Fruit fly (Drosophila melanogaster) whole organism, embryonic: Measurements from ENCODE around the gene Srg3.

ENCODE experiments used
- CG1024 ChIP-seq: fragments of 200-800 bp; sonication (Bioruptor generic); IDR thresholded peaks from 2 replicates; pipeline ENCODE4 v1.3.6; 2022; ENCODE audit warnings: missing biosample characterization, missing genetic modification characterization
- CG10366 ChIP-seq: fragments of 200-800 bp; sonication (Bioruptor generic); IDR thresholded peaks from 2 replicates; pipeline ENCODE4 v1.3.6; 2022; ENCODE audit warnings: missing biosample characterization, missing genetic modification characterization
- CG10979 ChIP-seq: fragments of 200-800 bp; sonication (Bioruptor generic); optimal IDR thresholded peaks from 2 replicates; lab custom pipeline; 2018; ENCODE audit warnings: missing biosample characterization, mild to moderate bottlenecking, missing genetic modification characterization, moderate library complexity
- CG11093 ChIP-seq: fragments of 200-800 bp; sonication (Bioruptor generic); IDR thresholded peaks from 3 replicates; pipeline ENCODE4 v1.3.6; 2022; ENCODE audit warnings: missing biosample characterization, missing genetic modification characterization
- CG12942 ChIP-seq: fragments of 200-800 bp; sonication (Bioruptor generic); optimal IDR thresholded peaks from 3 replicates; lab custom pipeline; 2016; ENCODE audit warnings: missing biosample characterization, missing genetic modification characterization
- CG13424 ChIP-seq: fragments of 200-800 bp; sonication (Bioruptor generic); optimal IDR thresholded peaks from 2 replicates; lab custom pipeline; 2019; ENCODE audit warnings: missing biosample characterization, mild to moderate bottlenecking, missing genetic modification characterization, moderate library complexity
- CG14710 ChIP-seq: fragments of 200-800 bp; sonication (Bioruptor generic); optimal IDR thresholded peaks from 3 replicates; lab custom pipeline; 2019; ENCODE audit warnings: missing biosample characterization, mild to moderate bottlenecking, missing genetic modification characterization, moderate library complexity
- CG1529 ChIP-seq: fragments of 200-800 bp; sonication (Bioruptor generic); optimal IDR thresholded peaks from 3 replicates; lab custom pipeline; 2018; ENCODE audit warnings: missing biosample characterization, missing genetic modification characterization
- CG17568 ChIP-seq: fragments of 200-800 bp; sonication (Bioruptor generic); optimal IDR thresholded peaks from 2 replicates; lab custom pipeline; 2018; ENCODE audit warnings: missing biosample characterization, mild to moderate bottlenecking, missing genetic modification characterization, moderate library complexity
- CG17912 ChIP-seq: fragments of 200-800 bp; sonication (Bioruptor generic); optimal IDR thresholded peaks from 2 replicates; lab custom pipeline; 2018; ENCODE audit warnings: missing biosample characterization, mild to moderate bottlenecking, missing genetic modification characterization
- CG2875 ChIP-seq: fragments of 200-800 bp; sonication (Bioruptor generic); optimal IDR thresholded peaks from 2 replicates; lab custom pipeline; 2017; ENCODE audit warnings: missing biosample characterization, mild to moderate bottlenecking, missing genetic modification characterization, missing genetic modification reagents
- CG3726 ChIP-seq: fragments of 200-800 bp; sonication (Bioruptor generic); IDR thresholded peaks from 3 replicates; pipeline ENCODE4, ENCODE4 v1.3.6; 2022; ENCODE audit warnings: missing biosample characterization, missing genetic modification characterization
- CG4328 ChIP-seq: fragments of 200-800 bp; sonication (Bioruptor generic); optimal IDR thresholded peaks from 3 replicates; lab custom pipeline; 2017; ENCODE audit warnings: missing biosample characterization, missing genetic modification reagents, missing genetic modification characterization
- CG43689 ChIP-seq: fragments of 200-800 bp; sonication (Bioruptor generic); IDR thresholded peaks from 2 replicates; pipeline ENCODE4 v1.3.6; 2022; ENCODE audit warnings: missing biosample characterization, missing genetic modification characterization
- CG4854 ChIP-seq: fragments of 200-800 bp; sonication (Bioruptor generic); optimal IDR thresholded peaks from 2 replicates; lab custom pipeline; 2016; ENCODE audit warnings: missing biosample characterization, missing genetic modification characterization, inconsistent platforms
- CG6654 ChIP-seq: fragments of 200-800 bp; sonication (Bioruptor generic); optimal IDR thresholded peaks from 2 replicates; lab custom pipeline; 2017; ENCODE audit warnings: missing biosample characterization, mild to moderate bottlenecking, missing genetic modification characterization
- CG8478 ChIP-seq: fragments of >200 bp; optimal IDR thresholded peaks from 2 replicates; lab custom pipeline; 2018
- CG9215 ChIP-seq: fragments of 200-800 bp; sonication (Bioruptor generic); IDR thresholded peaks from 2 replicates; pipeline ENCODE4 v1.3.6; 2022; ENCODE audit warnings: missing biosample characterization, missing genetic modification characterization
- Dip3 ChIP-seq: fragments of 200-800 bp; sonication (Bioruptor generic); optimal IDR thresholded peaks from 3 replicates; lab custom pipeline; 2016; ENCODE audit warnings: missing biosample characterization, missing genetic modification characterization
- Doc3 ChIP-seq: fragments of 200-800 bp; sonication (Bioruptor generic); IDR thresholded peaks from 3 replicates; pipeline ENCODE4 v1.3.6; 2022; ENCODE audit warnings: missing biosample characterization, missing genetic modification characterization; ENCODE audit not compliant: partially characterized antibody
- Hand ChIP-seq: fragments of 200-800 bp; sonication (Bioruptor generic); optimal IDR thresholded peaks from 2 replicates; lab custom pipeline; 2017; ENCODE audit warnings: mild to moderate bottlenecking, missing biosample characterization, missing genetic modification reagents, missing genetic modification characterization
- Hmr ChIP-seq: fragments of 200-800 bp; sonication (Bioruptor generic); optimal IDR thresholded peaks from 3 replicates; lab custom pipeline; 2017; ENCODE audit warnings: mild to moderate bottlenecking, missing biosample characterization, missing genetic modification reagents, missing genetic modification characterization
- Hr3 ChIP-seq: fragments of 200-800 bp; sonication (Bioruptor generic); optimal IDR thresholded peaks from 3 replicates; lab custom pipeline; 2016; ENCODE audit warnings: missing biosample characterization, missing genetic modification characterization
- MTF-1 ChIP-seq: fragments of 200-800 bp; sonication (Bioruptor generic); optimal IDR thresholded peaks from 2 replicates; lab custom pipeline; 2018; ENCODE audit warnings: missing biosample characterization, mild to moderate bottlenecking, missing genetic modification characterization, borderline replicate concordance
- Max ChIP-seq: fragments of 200-800 bp; sonication (Bioruptor generic); optimal IDR thresholded peaks from 2 replicates; lab custom pipeline; 2016; ENCODE audit warnings: missing biosample characterization, mild to moderate bottlenecking, missing genetic modification characterization
- Nf-YA ChIP-seq: fragments of 200-800 bp; sonication (Bioruptor generic); IDR thresholded peaks from 2 replicates; pipeline ENCODE4 v1.3.6; 2022; ENCODE audit warnings: missing biosample characterization, missing genetic modification characterization
- PHDP ChIP-seq: fragments of 200-800 bp; sonication (Bioruptor generic); optimal IDR thresholded peaks from 3 replicates; lab custom pipeline; 2018; ENCODE audit warnings: missing biosample characterization, mild to moderate bottlenecking, missing genetic modification characterization, moderate library complexity
- Rfx ChIP-seq: fragments of 200-800 bp; sonication (Bioruptor generic); IDR thresholded peaks from 2 replicates; pipeline ENCODE4 v1.3.6; 2022; ENCODE audit warnings: missing biosample characterization, missing genetic modification characterization
- Sox100B ChIP-seq: fragments of 200-800 bp; sonication (Bioruptor generic); optimal IDR thresholded peaks from 3 replicates; lab custom pipeline; 2018; ENCODE audit warnings: missing biosample characterization, mild to moderate bottlenecking, missing genetic modification characterization
- Ssrp ChIP-seq: fragments of 200-800 bp; sonication (Bioruptor generic); optimal IDR thresholded peaks from 2 replicates; lab custom pipeline; 2018; ENCODE audit warnings: missing biosample characterization, mild to moderate bottlenecking, missing genetic modification characterization, moderate library complexity
- Xrp1 ChIP-seq: fragments of 200-800 bp; sonication (Bioruptor generic); IDR thresholded peaks from 2 replicates; pipeline ENCODE4 v1.3.6; 2022; ENCODE audit warnings: missing biosample characterization, missing genetic modification characterization
- abd-A ChIP-seq: fragments of 200-800 bp; sonication (Bioruptor generic); optimal IDR thresholded peaks from 3 replicates; lab custom pipeline; 2019; ENCODE audit warnings: missing biosample characterization, mild to moderate bottlenecking, missing genetic modification characterization, moderate library complexity
- al ChIP-seq: fragments of 200-800 bp; sonication (Bioruptor generic); IDR thresholded peaks from 2 replicates; pipeline ENCODE4 v1.3.6; 2022; ENCODE audit warnings: missing biosample characterization, missing genetic modification characterization
- ap ChIP-seq: fragments of 200-800 bp; sonication (Bioruptor generic); IDR thresholded peaks from 2 replicates; pipeline ENCODE4 v1.3.6; 2022; ENCODE audit warnings: missing biosample characterization, missing genetic modification characterization
- bcd ChIP-seq: fragments of 200-800 bp; sonication (Bioruptor generic); optimal IDR thresholded peaks from 2 replicates; lab custom pipeline; 2017; ENCODE audit warnings: missing biosample characterization, mild to moderate bottlenecking, missing genetic modification characterization
- chm ChIP-seq: fragments of 200-800 bp; sonication (Bioruptor generic); IDR thresholded peaks from 2 replicates; pipeline ENCODE4 v1.3.6; 2022; ENCODE audit warnings: missing biosample characterization, missing genetic modification characterization
- fu2 ChIP-seq: fragments of 200-800 bp; sonication (Bioruptor generic); optimal IDR thresholded peaks from 2 replicates; lab custom pipeline; 2016; ENCODE audit warnings: missing biosample characterization, missing genetic modification characterization
- grn ChIP-seq: fragments of 200-800 bp; sonication (Bioruptor generic); optimal IDR thresholded peaks from 3 replicates; lab custom pipeline; 2017; ENCODE audit warnings: missing biosample characterization, missing genetic modification characterization
- gro ChIP-seq: fragments of 200-800 bp; sonication (Bioruptor generic); optimal IDR thresholded peaks from 2 replicates; lab custom pipeline; 2016; ENCODE audit warnings: missing biosample characterization, missing genetic modification characterization
- jigr1 ChIP-seq: fragments of 200-800 bp; sonication (Bioruptor generic); IDR thresholded peaks from 3 replicates; pipeline ENCODE4 v1.3.6; 2022; ENCODE audit warnings: missing biosample characterization, missing genetic modification characterization
- jing ChIP-seq: fragments of 200-800 bp; sonication (Bioruptor generic); optimal IDR thresholded peaks from 2 replicates; lab custom pipeline; 2018; ENCODE audit warnings: missing biosample characterization, mild to moderate bottlenecking, missing genetic modification characterization
- ro ChIP-seq: fragments of 200-800 bp; sonication (Bioruptor generic); IDR thresholded peaks from 2 replicates; pipeline ENCODE4 v1.3.6; 2022; ENCODE audit warnings: missing biosample characterization, missing genetic modification characterization
- sc ChIP-seq, 3 experiments: fragments of >200 bp in 2 of 3; fragments of 200-800 bp in 1 of 3; sonication (Bioruptor generic) in 1 of 3; optimal IDR thresholded peaks; 2 replicates in 2 of 3; 3 replicates in 1 of 3; lab custom pipeline; 2017; ENCODE audit warnings: mild to moderate bottlenecking in 1 of 3, missing biosample characterization in 1 of 3, missing genetic modification characterization in 1 of 3, missing genetic modification reagents in 1 of 3
- sisA ChIP-seq: fragments of 200-800 bp; sonication (Bioruptor generic); IDR thresholded peaks from 2 replicates; pipeline ENCODE4 v1.3.6; 2022; ENCODE audit warnings: missing biosample characterization, missing genetic modification characterization
- slou ChIP-seq: fragments of 200-800 bp; sonication (Bioruptor generic); optimal IDR thresholded peaks from 3 replicates; lab custom pipeline; 2016; ENCODE audit warnings: missing biosample characterization, missing genetic modification characterization
- ttk ChIP-seq: fragments of 200-800 bp; sonication (Bioruptor generic); IDR thresholded peaks from 2 replicates; pipeline ENCODE4 v2.1.2; 2022; ENCODE audit warnings: missing biosample characterization, missing genetic modification characterization
- unc-4 ChIP-seq: fragments of 200-800 bp; sonication (Bioruptor generic); IDR thresholded peaks from 2 replicates; pipeline ENCODE4 v1.3.6; 2022; ENCODE audit warnings: missing biosample characterization, missing genetic modification characterization; ENCODE audit not compliant: partially characterized antibody
- wdn ChIP-seq: fragments of 200-800 bp; sonication (Bioruptor generic); IDR thresholded peaks from 2 replicates; pipeline ENCODE4 v1.3.6; 2022; ENCODE audit warnings: missing biosample characterization, missing genetic modification characterization
- wek ChIP-seq: fragments of 200-800 bp; sonication (Bioruptor generic); optimal IDR thresholded peaks from 3 replicates; lab custom pipeline; 2018; ENCODE audit warnings: missing biosample characterization, mild to moderate bottlenecking, missing genetic modification characterization, moderate library complexity

The Srg3 gene

dm6 chr3L:9460775-9461491 lies 17.9 kb downstream of the Srg3 start, which contains the start of the genes CG3434 and CG44838 (continued):
- TF ChIP-seq bcd (GFP tag; lab: Kevin White, UChicago) (peak; percentile 78), jigr1 (GFP tag; lab: Robert Waterston, UW) (peak; percentile 38; the same call in 1 of the 3 replicates), abd-A (tag; lab: Kevin White, UChicago) (peak; percentile 80), CG6654 (no peak), CG43689 (GFP tag; lab: Robert Waterston, UW) (no peak), CG10979 (tag; lab: Kevin White, UChicago) (peak; percentile 73), sc (optimal IDR thresholded peaks at IDR 0.05; lab: Kevin White, UChicago) (no peak), sc (GFP tag; optimal IDR thresholded peaks at IDR 0.05; lab: Kevin White, UChicago) (peak; percentile 70), MTF-1 (GFP tag; lab: Kevin White, UChicago) (peak; percentile 36), ttk (GFP tag; lab: Robert Waterston, UW) (peak; percentile 70), PHDP (tag; lab: Kevin White, UChicago) (peak; percentile 81), Doc3 (no peak), ro (no peak), Hr3 (GFP tag; lab: Kevin White, UChicago) (peak; percentile 82), Nf-YA (GFP tag; lab: Robert Waterston, UW) (peak; percentile 42; the same call in 1 of the 2 replicates), chm (no peak), CG3726 (no peak), CG17568 (GFP tag; lab: Kevin White, UChicago) (peak; percentile 64), CG12942 (peak; percentile 74), CG13424 (tag; lab: Kevin White, UChicago) (peak; percentile 87), CG4328 (GFP tag; lab: Kevin White, UChicago) (peak; percentile 72), wdn (GFP tag; lab: Robert Waterston, UW) (peak; percentile 40; the same call in 1 of the 2 replicates), CG11093 (GFP tag; lab: Robert Waterston, UW) (peak; percentile 45; the same call in 1 of the 3 replicates), Rfx (GFP tag; lab: Robert Waterston, UW) (peak; percentile 85), Hand (GFP tag; lab: Kevin White, UChicago) (peak; percentile 66), Max (GFP tag; lab: Kevin White, UChicago) (peak; percentile 88), CG1529 (GFP tag; lab: Kevin White, UChicago) (peak; percentile 45), CG14710 (tag; lab: Kevin White, UChicago) (peak; percentile 91), grn (GFP tag; lab: Kevin White, UChicago) (peak; percentile 48), slou (GFP tag; lab: Kevin White, UChicago) (peak; percentile 39), CG2875 (peak; percentile 45), unc-4 (GFP tag; lab: Robert Waterston, UW) (peak; percentile 45; the same call in 1 of the 2 replicates), ap (GFP tag; lab: Robert Waterston, UW) (peak; percentile 35; the same call in 1 of the 2 replicates), CG1024 (GFP tag; lab: Robert Waterston, UW) (0 out of 2 replicates have a peak, but pooled peaks have one; percentile 38), Xrp1 (peak; percentile 86), Dip3 (GFP tag; lab: Kevin White, UChicago) (peak; percentile 48), jing (no peak), CG10366 (GFP tag; lab: Robert Waterston, UW) (peak; percentile 80), al (GFP tag; lab: Robert Waterston, UW) (peak; percentile 43), sisA (GFP tag; lab: Robert Waterston, UW) (peak; percentile 75), fu2 (GFP tag; lab: Kevin White, UChicago) (peak; percentile 39), CG9215 (GFP tag; lab: Robert Waterston, UW) (peak; percentile 58), CG4854 (GFP tag; lab: Kevin White, UChicago) (peak; percentile 48), wek (GFP tag; lab: Kevin White, UChicago) (no peak), CG17912 (GFP tag; lab: Kevin White, UChicago) (peak; percentile 3), CG8478 (lab: Kevin White, UChicago) (no peak), gro (peak; percentile 64), Ssrp (tag; lab: Kevin White, UChicago) (peak; percentile 75), Sox100B (GFP tag; lab: Kevin White, UChicago) (peak; percentile 71), Hmr (GFP tag; lab: Kevin White, UChicago) (peak; percentile 83)
